Fruit fly (Drosophila melanogaster) Kc167 (cell line): ENCODE measurements around the gene CG33700.

Experiments
- h ChIP-seq: fragments of >200 bp; optimal IDR thresholded peaks from 3 replicates; lab custom pipeline; 2018; ENCODE audit warnings: missing external identifiers
- psq ChIP-seq: fragments of >200 bp; optimal IDR thresholded peaks from 2 replicates; lab custom pipeline; 2017; ENCODE audit warnings: missing external identifiers
- ttk ChIP-seq: sonication (Bioruptor generic); optimal IDR thresholded peaks from 2 replicates; lab custom pipeline; 2017; ENCODE audit warnings: missing external identifiers

DNA sequence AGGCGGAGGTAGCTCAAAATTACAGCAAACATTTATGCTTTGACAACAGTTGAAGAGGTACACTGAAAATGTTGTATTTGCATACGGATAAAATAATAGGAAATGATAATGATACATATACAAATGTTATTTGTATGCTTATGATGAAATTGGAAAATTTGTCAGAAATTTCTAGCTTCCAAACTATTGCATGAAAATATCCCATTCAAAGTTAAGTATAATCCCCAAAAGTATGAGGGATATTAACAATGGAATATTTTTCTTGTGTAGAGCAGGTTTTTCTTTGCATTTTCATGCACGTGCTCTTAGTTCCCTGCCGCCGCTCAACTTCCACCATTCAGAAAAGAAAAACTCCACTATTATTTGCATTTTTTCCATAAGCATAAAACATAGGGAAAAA lies 29.7 kb upstream of the CG33700 start:
- TF ChIP-seq psq (lab: Kevin White, UChicago) (no peak), ttk (lab: Kevin White, UChicago) (no peak), h (no peak)
